Worm (Caenorhabditis elegans) whole organism, midembryonic: ENCODE measurements around the gene gpcp-2.

ENCODE experiments used
- T22C8.4 ChIP-seq: fragments of 200-800 bp; sonication (Bioruptor generic); IDR thresholded peaks from 2 replicates; pipeline ENCODE4 v1.3.6; 2022; ENCODE audit warnings: missing genetic modification characterization, missing compliant biosample characterization
- ref-1 ChIP-seq: fragments of 200-800 bp; sonication (Bioruptor generic); conservative IDR thresholded peaks from 2 replicates; pipeline ENCODE4 v1.3.6; 2022; ENCODE audit warnings: missing genetic modification reagents, missing genetic modification characterization, missing compliant biosample characterization
- tab-1 ChIP-seq: fragments of 200-800 bp; sonication (Bioruptor generic); IDR thresholded peaks from 2 replicates; pipeline ENCODE4 v1.3.6; 2022; ENCODE audit warnings: missing genetic modification characterization, missing compliant biosample characterization

ce11 chrII:8092537-8092936, 19.4 kb upstream of the gpcp-2 start, which contains the start of gene ltd-1:
- no peak for TF ChIP-seq tab-1 (GFP tag; lab: Robert Waterston, UW)
- TF ChIP-seq ref-1, result no peak
- TF ChIP-seq T22C8.4 (GFP tag; lab: Robert Waterston, UW), result no peak
